Fruit fly (Drosophila melanogaster) whole organism, embryonic: ENCODE data around the gene net.

ENCODE experiments used
- ATbp ChIP-seq: fragments of 200-800 bp; sonication (Bioruptor generic); optimal IDR thresholded peaks from 2 replicates; lab custom pipeline; 2017; ENCODE audit warnings: missing biosample characterization, mild to moderate bottlenecking, missing genetic modification characterization, missing genetic modification reagents
- Asciz ChIP-seq: fragments of 200-800 bp; sonication (Bioruptor generic); optimal IDR thresholded peaks from 2 replicates; lab custom pipeline; 2017; ENCODE audit warnings: missing biosample characterization, mild to moderate bottlenecking, missing genetic modification characterization, missing genetic modification reagents
- CG10543 ChIP-seq: fragments of 200-800 bp; sonication (Bioruptor generic); optimal IDR thresholded peaks from 3 replicates; lab custom pipeline; 2017; ENCODE audit warnings: missing biosample characterization, mild to moderate bottlenecking, missing genetic modification characterization, moderate library complexity
- CG10654 ChIP-seq: fragments of 200-800 bp; sonication (Bioruptor generic); optimal IDR thresholded peaks from 2 replicates; lab custom pipeline; 2016; ENCODE audit warnings: missing biosample characterization, missing genetic modification characterization
- CG11247 ChIP-seq: fragments of 200-800 bp; sonication (Bioruptor generic); IDR thresholded peaks from 2 replicates; pipeline ENCODE4 v1.3.6; 2022; ENCODE audit warnings: missing biosample characterization, missing genetic modification characterization
- CG11504 ChIP-seq: fragments of 200-800 bp; sonication (Bioruptor generic); optimal IDR thresholded peaks from 3 replicates; lab custom pipeline; 2019; ENCODE audit warnings: missing biosample characterization, mild to moderate bottlenecking, missing genetic modification characterization, moderate library complexity
- CG12391 ChIP-seq: fragments of 200-800 bp; sonication (Bioruptor generic); optimal IDR thresholded peaks from 3 replicates; lab custom pipeline; 2018; ENCODE audit warnings: missing biosample characterization, mild to moderate bottlenecking, missing genetic modification characterization, moderate library complexity
- CG14710 ChIP-seq: fragments of 200-800 bp; sonication (Bioruptor generic); optimal IDR thresholded peaks from 3 replicates; lab custom pipeline; 2019; ENCODE audit warnings: missing biosample characterization, mild to moderate bottlenecking, missing genetic modification characterization, moderate library complexity
- CG17186 ChIP-seq: fragments of 200-800 bp; sonication (Bioruptor generic); optimal IDR thresholded peaks from 3 replicates; lab custom pipeline; 2017; ENCODE audit warnings: missing biosample characterization, missing genetic modification reagents, missing genetic modification characterization
- CG17829 ChIP-seq: fragments of 200-800 bp; optimal IDR thresholded peaks from 2 replicates; lab custom pipeline; 2019; ENCODE audit warnings: missing biosample characterization, mild to moderate bottlenecking, missing genetic modification characterization, moderate library complexity
- CG1792 ChIP-seq: fragments of 200-800 bp; sonication (Bioruptor generic); optimal IDR thresholded peaks from 2 replicates; lab custom pipeline; 2016; ENCODE audit warnings: missing biosample characterization, missing genetic modification characterization
- CG2712 ChIP-seq: fragments of 200-800 bp; optimal IDR thresholded peaks from 3 replicates; lab custom pipeline; 2019; ENCODE audit warnings: missing biosample characterization, mild to moderate bottlenecking, missing genetic modification characterization, moderate library complexity
- CG31365 ChIP-seq: fragments of 200-800 bp; sonication (Bioruptor generic); optimal IDR thresholded peaks from 2 replicates; lab custom pipeline; 2018; ENCODE audit warnings: missing biosample characterization, mild to moderate bottlenecking, missing genetic modification characterization
- CG7372 ChIP-seq: fragments of 200-800 bp; sonication (Bioruptor generic); IDR thresholded peaks from 2 replicates; pipeline ENCODE4 v1.3.6; 2022; ENCODE audit warnings: missing biosample characterization, missing genetic modification characterization
- CG8089 ChIP-seq: fragments of 200-800 bp; sonication (Bioruptor generic); optimal IDR thresholded peaks from 3 replicates; lab custom pipeline; 2016; ENCODE audit warnings: missing biosample characterization, missing genetic modification characterization
- CG8359 ChIP-seq: fragments of 200-800 bp; sonication (Bioruptor generic); optimal IDR thresholded peaks from 2 replicates; lab custom pipeline; 2017; ENCODE audit warnings: missing biosample characterization, mild to moderate bottlenecking, missing genetic modification characterization, borderline replicate concordance
- CG9609 ChIP-seq: fragments of 200-800 bp; sonication (Bioruptor generic); optimal IDR thresholded peaks from 3 replicates; lab custom pipeline; 2016; ENCODE audit warnings: missing biosample characterization, missing genetic modification characterization
- CG9797 ChIP-seq: fragments of 200-800 bp; sonication (Bioruptor generic); optimal IDR thresholded peaks from 3 replicates; lab custom pipeline; 2018; ENCODE audit warnings: missing biosample characterization, mild to moderate bottlenecking, missing genetic modification characterization
- CG9932 ChIP-seq: fragments of 200-800 bp; sonication (Bioruptor generic); IDR thresholded peaks from 2 replicates; pipeline ENCODE4 v1.3.6; 2022; ENCODE audit warnings: missing biosample characterization, missing genetic modification characterization
- Doc3 ChIP-seq: fragments of 200-800 bp; sonication (Bioruptor generic); IDR thresholded peaks from 3 replicates; pipeline ENCODE4 v1.3.6; 2022; ENCODE audit warnings: missing biosample characterization, missing genetic modification characterization; ENCODE audit not compliant: partially characterized antibody
- E2f2 ChIP-seq: fragments of 200-800 bp; sonication (Bioruptor generic); IDR thresholded peaks from 2 replicates; pipeline ENCODE4 v1.3.6; 2022; ENCODE audit warnings: missing biosample characterization, missing genetic modification characterization
- H2.0 ChIP-seq: fragments of 200-800 bp; sonication (Bioruptor generic); IDR thresholded peaks from 2 replicates; pipeline ENCODE4 v1.3.6; 2022; ENCODE audit warnings: missing biosample characterization, missing genetic modification characterization
- Hr3 ChIP-seq: fragments of 200-800 bp; sonication (Bioruptor generic); optimal IDR thresholded peaks from 3 replicates; lab custom pipeline; 2016; ENCODE audit warnings: missing biosample characterization, missing genetic modification characterization
- Hr51 ChIP-seq, 2 experiments: fragments of 200-800 bp; sonication (Bioruptor generic); optimal IDR thresholded peaks; 2 replicates in 1 of 2; 3 replicates in 1 of 2; lab custom pipeline; 2016 to 2018; ENCODE audit warnings: missing biosample characterization in 2 of 2, missing genetic modification characterization in 2 of 2, mild to moderate bottlenecking in 1 of 2, moderate library complexity in 1 of 2
- NfI ChIP-seq: fragments of 200-800 bp; sonication (Bioruptor generic); optimal IDR thresholded peaks from 3 replicates; lab custom pipeline; 2018; ENCODE audit warnings: missing biosample characterization, mild to moderate bottlenecking, missing genetic modification characterization, moderate library complexity
- Opbp ChIP-seq: fragments of 200-800 bp; sonication (Bioruptor generic); IDR thresholded peaks from 3 replicates; pipeline ENCODE4 v1.3.6; 2022; ENCODE audit warnings: missing biosample characterization, missing genetic modification characterization; ENCODE audit not compliant: partially characterized antibody
- Ptx1 ChIP-seq: fragments of 200-800 bp; sonication (Bioruptor generic); IDR thresholded peaks from 2 replicates; pipeline ENCODE4 v1.3.6; 2022; ENCODE audit warnings: missing biosample characterization, missing genetic modification characterization
- Sry-β ChIP-seq: fragments of 200-800 bp; sonication (Bioruptor generic); optimal IDR thresholded peaks from 2 replicates; lab custom pipeline; 2018; ENCODE audit warnings: missing biosample characterization, mild to moderate bottlenecking, missing genetic modification characterization, moderate library complexity
- Sry-δ ChIP-seq: fragments of 200-800 bp; sonication (Bioruptor generic); optimal IDR thresholded peaks from 2 replicates; lab custom pipeline; 2016; ENCODE audit warnings: missing biosample characterization, missing genetic modification characterization
- Trl ChIP-seq, 3 experiments: fragments of >200 bp in 2 of 3; fragments of 200-800 bp in 1 of 3; sonication (Bioruptor generic) in 1 of 3; optimal IDR thresholded peaks; 2 replicates in 1 of 3; 3 replicates in 2 of 3; lab custom pipeline; 2016 to 2017; ENCODE audit warnings: missing biosample characterization in 1 of 3, missing genetic modification characterization in 1 of 3
- Xrp1 ChIP-seq: fragments of 200-800 bp; sonication (Bioruptor generic); IDR thresholded peaks from 2 replicates; pipeline ENCODE4 v1.3.6; 2022; ENCODE audit warnings: missing biosample characterization, missing genetic modification characterization
- ash1 ChIP-seq: fragments of 200-800 bp; sonication (Bioruptor generic); optimal IDR thresholded peaks from 2 replicates; lab custom pipeline; 2018; ENCODE audit warnings: missing biosample characterization, mild to moderate bottlenecking, missing genetic modification characterization
- bigmax ChIP-seq: fragments of 200-800 bp; sonication (Bioruptor generic); optimal IDR thresholded peaks from 2 replicates; lab custom pipeline; 2018; ENCODE audit warnings: missing biosample characterization, mild to moderate bottlenecking, missing genetic modification characterization
- cg ChIP-seq: fragments of 200-800 bp; sonication (Bioruptor generic); optimal IDR thresholded peaks from 3 replicates; lab custom pipeline; 2019; ENCODE audit warnings: missing biosample characterization, mild to moderate bottlenecking, missing genetic modification characterization, moderate library complexity
- crol ChIP-seq: fragments of 200-800 bp; sonication (Bioruptor generic); IDR thresholded peaks from 2 replicates; pipeline ENCODE4 v1.3.6; 2022; ENCODE audit warnings: missing biosample characterization, missing genetic modification characterization
- da ChIP-seq: fragments of 200-800 bp; sonication (Bioruptor generic); optimal IDR thresholded peaks from 2 replicates; lab custom pipeline; 2016; ENCODE audit warnings: missing biosample characterization, missing genetic modification characterization
- fd96Cb ChIP-seq: fragments of 200-800 bp; sonication (Bioruptor generic); optimal IDR thresholded peaks from 2 replicates; lab custom pipeline; 2018; ENCODE audit warnings: missing biosample characterization, mild to moderate bottlenecking, missing genetic modification characterization, moderate library complexity
- jing ChIP-seq: fragments of 200-800 bp; sonication (Bioruptor generic); optimal IDR thresholded peaks from 2 replicates; lab custom pipeline; 2018; ENCODE audit warnings: missing biosample characterization, mild to moderate bottlenecking, missing genetic modification characterization
- lmd ChIP-seq: fragments of 200-800 bp; sonication (Bioruptor generic); IDR thresholded peaks from 2 replicates; pipeline ENCODE4 v1.3.6; 2022; ENCODE audit warnings: missing biosample characterization, missing genetic modification characterization
- lola ChIP-seq, 3 experiments: fragments of >200 bp in 2 of 3; fragments of 200-800 bp in 1 of 3; sonication (Bioruptor generic) in 1 of 3; optimal IDR thresholded peaks; 2 replicates each; lab custom pipeline; 2017 to 2019; ENCODE audit warnings: missing biosample characterization in 3 of 3, missing genetic modification characterization in 3 of 3, mild to moderate bottlenecking in 1 of 3, moderate library complexity in 1 of 3
- luna ChIP-seq: fragments of 200-800 bp; sonication (Bioruptor generic); optimal IDR thresholded peaks from 2 replicates; lab custom pipeline; 2016; ENCODE audit warnings: missing biosample characterization, missing genetic modification characterization
- mld ChIP-seq: fragments of 200-800 bp; sonication (Bioruptor generic); IDR thresholded peaks from 3 replicates; pipeline ENCODE4 v1.3.6; 2022; ENCODE audit warnings: missing biosample characterization, missing genetic modification characterization; ENCODE audit not compliant: partially characterized antibody
- pfk ChIP-seq: fragments of 200-800 bp; sonication (Bioruptor generic); optimal IDR thresholded peaks from 2 replicates; lab custom pipeline; 2018; ENCODE audit warnings: missing biosample characterization, mild to moderate bottlenecking, missing genetic modification characterization, moderate library complexity
- row ChIP-seq: fragments of 200-800 bp; sonication (Bioruptor generic); IDR thresholded peaks from 3 replicates; pipeline ENCODE4 v1.3.6; 2022; ENCODE audit warnings: missing biosample characterization, missing genetic modification characterization
- tna ChIP-seq: fragments of 200-800 bp; sonication (Bioruptor generic); IDR thresholded peaks from 2 replicates; pipeline ENCODE4 v1.3.6; 2022; ENCODE audit warnings: missing biosample characterization, missing genetic modification characterization; ENCODE audit not compliant: partially characterized antibody
- twi ChIP-seq: fragments of 200-800 bp; optimal IDR thresholded peaks from 2 replicates; lab custom pipeline; 2019; ENCODE audit warnings: missing biosample characterization, mild to moderate bottlenecking, missing genetic modification characterization, moderate library complexity
- z ChIP-seq: fragments of 200-800 bp; sonication (Bioruptor generic); IDR thresholded peaks from 3 replicates; pipeline ENCODE4 v1.3.6; 2022; ENCODE audit warnings: missing biosample characterization, missing genetic modification characterization

net gene

dm6 chr2L:71869-72751 is 15.1 kb downstream of the net start (continued):
- no peak for TF ChIP-seq CG9932 (GFP tag; lab: Robert Waterston, UW)
- no peak for TF ChIP-seq fd96Cb (tag; lab: Kevin White, UChicago)
- TF ChIP-seq CG9797: no peak
- no peak for TF ChIP-seq CG31365 (tag; lab: Kevin White, UChicago)
- no peak for TF ChIP-seq lmd (GFP tag; lab: Robert Waterston, UW)
- TF ChIP-seq tna (GFP tag; lab: Robert Waterston, UW): no peak
- TF ChIP-seq CG11504: peak; percentile 20
- TF ChIP-seq Hr3: no peak
- no peak for TF ChIP-seq Xrp1
- no peak for TF ChIP-seq z (GFP tag; lab: Robert Waterston, UW)
- TF ChIP-seq lola (GFP tag; optimal IDR thresholded peaks at IDR 0.05; lab: Kevin White, UChicago): peak in 1 of 3 experiments; percentile 29
- no peak for TF ChIP-seq twi (tag; lab: Kevin White, UChicago)
- TF ChIP-seq CG9609: no peak
- TF ChIP-seq CG12391 (tag; lab: Kevin White, UChicago): no peak
- no peak for TF ChIP-seq CG8089
- TF ChIP-seq Doc3 (GFP tag; lab: Robert Waterston, UW): peak; percentile 45; the same call in 1 of the 3 replicates
- TF ChIP-seq Hr51 (GFP tag; optimal IDR thresholded peaks at IDR 0.05; lab: Kevin White, UChicago): no peak
- 0 out of 2 replicates have a peak, but pooled peaks have one; percentile 13 for TF ChIP-seq Ptx1
- TF ChIP-seq CG2712 (tag; lab: Kevin White, UChicago): no peak
- no peak for TF ChIP-seq Asciz (GFP tag; lab: Kevin White, UChicago)
- peak; percentile 57 to 65 for TF ChIP-seq Trl (optimal IDR thresholded peaks at IDR 0.05; lab: Kevin White, UChicago)
- no peak for TF ChIP-seq Trl (GFP tag; optimal IDR thresholded peaks at IDR 0.05; lab: Kevin White, UChicago)
- TF ChIP-seq mld (GFP tag; lab: Robert Waterston, UW): no peak
- peak; percentile 16 for TF ChIP-seq Sry-β (GFP tag; lab: Kevin White, UChicago)
- 0 out of 3 replicates have a peak, but pooled peaks have one; percentile 33 for TF ChIP-seq Opbp (GFP tag; lab: Robert Waterston, UW)
- no peak for TF ChIP-seq CG14710 (tag; lab: Kevin White, UChicago)
- no peak for TF ChIP-seq bigmax (GFP tag; lab: Kevin White, UChicago)
- TF ChIP-seq NfI (GFP tag; lab: Kevin White, UChicago): no peak
- no peak for TF ChIP-seq H2.0 (GFP tag; lab: Robert Waterston, UW)
- peak; percentile 58; the same call in 2 of the 3 replicates for TF ChIP-seq row
- no peak for TF ChIP-seq E2f2 (GFP tag; lab: Robert Waterston, UW)
- no peak for TF ChIP-seq CG17186 (GFP tag; lab: Kevin White, UChicago)
- TF ChIP-seq CG8359 (GFP tag; lab: Kevin White, UChicago): no peak
- TF ChIP-seq pfk (GFP tag; lab: Kevin White, UChicago): no peak
- no peak for TF ChIP-seq CG10654 (GFP tag; lab: Kevin White, UChicago)
- peak; percentile 20 for TF ChIP-seq CG10543 (GFP tag; lab: Kevin White, UChicago)
- TF ChIP-seq ATbp (GFP tag; lab: Kevin White, UChicago): no peak
- TF ChIP-seq CG7372 (GFP tag; lab: Robert Waterston, UW): no peak
- no peak for TF ChIP-seq luna (GFP tag; lab: Kevin White, UChicago)
- TF ChIP-seq cg: peak; percentile 90
- peak; percentile 51 for TF ChIP-seq Sry-δ
- no peak for TF ChIP-seq CG17829
- no peak for TF ChIP-seq CG11247
- no peak for TF ChIP-seq ash1 (GFP tag; lab: Kevin White, UChicago)
- TF ChIP-seq crol (GFP tag; lab: Robert Waterston, UW): no peak
- no peak for TF ChIP-seq jing (GFP tag; lab: Kevin White, UChicago)
- no peak for TF ChIP-seq da (GFP tag; lab: Kevin White, UChicago)
- TF ChIP-seq CG1792 (GFP tag; lab: Kevin White, UChicago): no peak
